Worm (Caenorhabditis elegans): Measurements from ENCODE around the gene cwp-1.

ce11 chrV:4850446-4850845, 9.4 kb upstream of the cwp-1 start:
- TF ChIP-seq lin-15B (tag; optimal IDR thresholded peaks at IDR 0.05) (no peak), fkh-10 (GFP tag; optimal IDR thresholded peaks at IDR 0.05) (no peak), pqm-1 (tag; optimal IDR thresholded peaks at IDR 0.05) (no peak), elt-2 (tag; optimal IDR thresholded peaks at IDR 0.05) (no peak), unc-39 (tag; optimal IDR thresholded peaks at IDR 0.05) (no peak), sea-2 (GFP tag; optimal IDR thresholded peaks at IDR 0.05) (no peak)
